Worm (Caenorhabditis elegans): Measurements from ENCODE around the gene zif-1.

The zif-1 gene

DNA sequence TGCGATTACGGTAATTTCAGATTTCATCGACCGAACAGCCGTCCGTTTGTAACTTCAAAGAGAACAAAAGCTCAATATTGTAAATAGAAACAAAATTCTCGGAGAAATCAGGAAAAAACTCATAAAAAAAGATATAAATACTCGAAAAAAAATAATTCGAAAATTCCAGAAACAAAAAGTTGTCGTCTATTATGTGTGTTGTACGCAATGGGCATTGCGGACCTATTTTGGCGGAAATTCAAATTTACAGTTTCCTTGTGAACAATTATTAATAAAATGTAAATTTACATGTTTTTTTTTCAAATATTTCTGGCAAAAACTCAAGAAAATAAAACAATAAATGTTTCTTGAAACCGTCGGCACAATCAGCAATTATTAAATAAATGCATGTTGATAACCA is 17.1 kb upstream of the zif-1 start:
- TF ChIP-seq nhr-129 (tag; optimal IDR thresholded peaks at IDR 0.05) (no peak), lin-13 (GFP tag; optimal IDR thresholded peaks at IDR 0.05) (no peak), gmeb-1 (tag; optimal IDR thresholded peaks at IDR 0.05) (no peak), mab-5 (tag; optimal IDR thresholded peaks at IDR 0.05) (no peak), ceh-82 (tag; optimal IDR thresholded peaks at IDR 0.05) (no peak), unc-55 (GFP tag; optimal IDR thresholded peaks at IDR 0.05) (no peak), R02D3.7 (tag; optimal IDR thresholded peaks at IDR 0.05) (no peak), ceh-16 (tag; optimal IDR thresholded peaks at IDR 0.05) (no peak), nhr-12 (tag; optimal IDR thresholded peaks at IDR 0.05) (no peak), ZK546.5 (tag; optimal IDR thresholded peaks at IDR 0.05) (no peak), nhr-21 (tag; optimal IDR thresholded peaks at IDR 0.05) (no peak), ztf-1 (GFP tag; conservative IDR thresholded peaks at IDR 0.05) (no peak), alr-1 (tag; optimal IDR thresholded peaks at IDR 0.05) (no peak), blmp-1 (tag; optimal IDR thresholded peaks at IDR 0.05; ENCODE audit: insufficient read depth) (no peak), aly-2 (tag; optimal IDR thresholded peaks at IDR 0.05) (no peak), Y55F3AM.14 (GFP tag; optimal IDR thresholded peaks at IDR 0.05) (no peak), unc-39 (tag; optimal IDR thresholded peaks at IDR 0.05) (no peak), sma-3 (GFP tag; optimal IDR thresholded peaks at IDR 0.05) (no peak), ama-1 (optimal IDR thresholded peaks at IDR 0.05) (no peak), snpc-4 (tag; optimal IDR thresholded peaks at IDR 0.05) (no peak)

DNA sequence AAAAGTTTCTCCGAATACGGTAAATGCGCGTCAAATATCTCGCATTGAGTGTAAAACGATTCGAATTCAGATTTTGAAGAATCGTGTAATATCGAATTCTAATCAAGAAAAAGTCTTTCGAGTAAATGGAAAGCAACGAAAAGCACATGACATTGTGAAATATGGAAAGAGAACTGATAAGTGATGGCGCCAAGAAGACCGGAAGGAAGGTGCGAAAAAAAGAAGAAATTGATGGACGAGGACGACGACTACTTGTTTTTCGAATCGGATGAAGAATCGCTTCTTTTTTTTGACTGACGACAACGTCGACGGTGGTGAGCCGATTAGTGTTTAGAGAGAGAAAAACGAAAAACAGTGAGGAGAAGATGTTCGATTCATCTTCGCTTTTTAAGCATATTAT is 16.6 kb upstream of the zif-1 start:
- TF ChIP-seq nhr-21 (tag; optimal IDR thresholded peaks at IDR 0.05) (peak; percentile 41), nhr-25 (tag; optimal IDR thresholded peaks at IDR 0.05) (no peak), sma-9 (GFP tag; optimal IDR thresholded peaks at IDR 0.05) (peak; percentile 63), sma-9 (tag; optimal IDR thresholded peaks at IDR 0.05) (no peak), fos-1 (tag; optimal IDR thresholded peaks at IDR 0.05) (peak; percentile 68), gmeb-1 (tag; optimal IDR thresholded peaks at IDR 0.05) (peak; percentile 5), snpc-4 (tag; optimal IDR thresholded peaks at IDR 0.05) (no peak), sem-4 (tag; optimal IDR thresholded peaks at IDR 0.05) (no peak), crh-2 (tag; optimal IDR thresholded peaks at IDR 0.05) (no peak), sma-3 (GFP tag; optimal IDR thresholded peaks at IDR 0.05) (peak; percentile 47), nhr-23 (tag; optimal IDR thresholded peaks at IDR 0.05) (no peak)

DNA sequence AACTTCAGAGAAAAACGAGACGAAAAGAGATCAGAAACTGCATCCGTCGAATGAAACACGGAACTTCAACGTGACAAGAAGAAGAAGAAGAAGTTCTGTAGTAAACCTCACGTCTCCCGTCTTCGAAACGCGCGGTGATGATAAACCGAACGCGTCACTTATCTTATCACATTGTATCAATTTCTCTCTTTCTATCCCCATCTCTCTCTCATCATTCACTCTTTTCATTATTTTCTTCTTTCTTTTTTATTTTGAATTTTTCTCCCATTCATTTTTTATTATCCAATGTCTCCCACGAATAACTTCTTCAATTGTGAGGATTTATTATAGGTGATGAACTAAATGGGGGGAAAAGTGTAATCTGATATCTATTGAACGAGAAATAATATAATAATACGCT is 15.7 kb upstream of the zif-1 start:
- no peak for TF ChIP-seq ceh-82 (tag; optimal IDR thresholded peaks at IDR 0.05)
- TF ChIP-seq lin-11 (tag; optimal IDR thresholded peaks at IDR 0.05) = no peak
- TF ChIP-seq sma-3 (GFP tag; optimal IDR thresholded peaks at IDR 0.05) = peak; percentile 65
- no peak for TF ChIP-seq alr-1 (tag; optimal IDR thresholded peaks at IDR 0.05)
- TF ChIP-seq lin-39 (tag; optimal IDR thresholded peaks at IDR 0.05) = no peak
- TF ChIP-seq ztf-4 (tag; optimal IDR thresholded peaks at IDR 0.05) = no peak
- TF ChIP-seq nhr-6 (tag; optimal IDR thresholded peaks at IDR 0.05) = peak; percentile 42
- TF ChIP-seq lsy-2 (tag; optimal IDR thresholded peaks at IDR 0.05) = peak in 1 of 2 experiments; percentile 38
- peak in 1 of 2 experiments; percentile 41 for TF ChIP-seq mdl-1 (tag; optimal IDR thresholded peaks at IDR 0.05)
- no peak for TF ChIP-seq ceh-16 (tag; optimal IDR thresholded peaks at IDR 0.05)
- no peak for TF ChIP-seq ama-1 (optimal IDR thresholded peaks at IDR 0.05)
- TF ChIP-seq Y55F3AM.14 (GFP tag; optimal IDR thresholded peaks at IDR 0.05) = no peak
- TF ChIP-seq ZK546.5 (tag; optimal IDR thresholded peaks at IDR 0.05) = no peak
- TF ChIP-seq fos-1 (tag; optimal IDR thresholded peaks at IDR 0.05) = peak; percentile 64
- TF ChIP-seq C34F6.9 (tag; optimal IDR thresholded peaks at IDR 0.05) = peak; percentile 38
- peak; percentile 78 for TF ChIP-seq blmp-1 (tag; optimal IDR thresholded peaks at IDR 0.05; ENCODE audit: insufficient read depth)
- TF ChIP-seq nhr-25 (tag; optimal IDR thresholded peaks at IDR 0.05) = peak; percentile 85
- peak; percentile 21 for TF ChIP-seq lin-13 (GFP tag; optimal IDR thresholded peaks at IDR 0.05)
- peak; percentile 87 for TF ChIP-seq nhr-21 (tag; optimal IDR thresholded peaks at IDR 0.05)
- TF ChIP-seq crh-2 (tag; optimal IDR thresholded peaks at IDR 0.05) = peak; percentile 64
- TF ChIP-seq peb-1 (tag; optimal IDR thresholded peaks at IDR 0.05) = no peak
- peak; percentile 60 for TF ChIP-seq sma-9 (GFP tag; optimal IDR thresholded peaks at IDR 0.05)
- no peak for TF ChIP-seq sma-9 (tag; optimal IDR thresholded peaks at IDR 0.05)
- TF ChIP-seq sem-4 (tag; optimal IDR thresholded peaks at IDR 0.05) = peak; percentile 23
- peak; percentile 36 for TF ChIP-seq egl-27 (tag; optimal IDR thresholded peaks at IDR 0.05)
- peak; percentile 28 for TF ChIP-seq nhr-129 (tag; optimal IDR thresholded peaks at IDR 0.05)

DNA sequence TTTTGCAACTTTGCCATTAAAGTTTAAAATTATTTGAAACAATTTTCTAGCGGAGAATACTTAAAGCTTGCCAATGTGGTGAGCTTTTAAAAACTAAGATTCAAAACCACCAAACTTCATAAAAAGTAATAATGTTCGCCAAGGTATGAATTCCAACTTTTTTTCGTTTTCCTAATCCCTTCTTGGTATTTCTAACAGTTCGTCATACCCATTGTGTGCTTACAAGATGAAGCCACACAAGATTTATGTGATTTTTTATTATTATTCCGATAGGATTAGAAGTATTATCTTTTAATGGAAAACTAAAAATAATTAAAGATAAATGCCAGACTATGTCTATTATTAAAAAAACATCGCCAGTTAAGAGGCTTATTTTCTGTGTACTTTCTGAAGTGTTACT is 14.5 kb upstream of the zif-1 start:
- TF ChIP-seq ama-1 (optimal IDR thresholded peaks at IDR 0.05) = no peak
- TF ChIP-seq nhr-237 (tag; optimal IDR thresholded peaks at IDR 0.05) = no peak
- no peak for TF ChIP-seq nhr-23 (tag; optimal IDR thresholded peaks at IDR 0.05)
- TF ChIP-seq unc-39 (tag; optimal IDR thresholded peaks at IDR 0.05) = no peak
- no peak for TF ChIP-seq lin-39 (tag; optimal IDR thresholded peaks at IDR 0.05)
- TF ChIP-seq nhr-10 (tag; optimal IDR thresholded peaks at IDR 0.05) = no peak
- no peak for TF ChIP-seq unc-62 (GFP tag; optimal IDR thresholded peaks at IDR 0.05)
- no peak for TF ChIP-seq nhr-6 (tag; optimal IDR thresholded peaks at IDR 0.05)
- TF ChIP-seq mab-5 (tag; optimal IDR thresholded peaks at IDR 0.05) = no peak
- no peak for TF ChIP-seq ztf-11 (tag; optimal IDR thresholded peaks at IDR 0.05)
- no peak for TF ChIP-seq skn-1 (tag; optimal IDR thresholded peaks at IDR 0.05)
- no peak for TF ChIP-seq ZK546.5 (tag; optimal IDR thresholded peaks at IDR 0.05)
- TF ChIP-seq lin-11 (tag; optimal IDR thresholded peaks at IDR 0.05) = no peak
- no peak for TF ChIP-seq sma-3 (GFP tag; optimal IDR thresholded peaks at IDR 0.05)
- no peak for TF ChIP-seq nhr-11 (tag; optimal IDR thresholded peaks at IDR 0.05)
- TF ChIP-seq ceh-16 (tag; optimal IDR thresholded peaks at IDR 0.05) = no peak
- TF ChIP-seq unc-55 (GFP tag; optimal IDR thresholded peaks at IDR 0.05) = no peak

All from whole organism, L2 larva.